Worm (Caenorhabditis elegans): ENCODE results near the gene C17H12.3.

Gene C17H12.3

ce11 chrIV:6762416-6762815, 33.0 kb downstream of the C17H12.3 start, which contains the start of gene spd-3:
Gene spd-3, plus strand, starts transcription at chrIV:6762716.
- TF ChIP-seq unc-62 (GFP tag; optimal IDR thresholded peaks at IDR 0.05), result no peak

- no peak for TF ChIP-seq unc-62 (GFP tag; optimal IDR thresholded peaks at IDR 0.05)
These were observed 37.8 kb downstream of the C17H12.3 start for ce11 chrIV:6757614-6758013.

ce11 chrIV:6757011-6757410, 38.4 kb downstream of the C17H12.3 start, which contains the start of gene usp-4:
Gene usp-4, plus strand, starts transcription at chrIV:6757311.
- no peak for TF ChIP-seq unc-62 (GFP tag; optimal IDR thresholded peaks at IDR 0.05)

DNA sequence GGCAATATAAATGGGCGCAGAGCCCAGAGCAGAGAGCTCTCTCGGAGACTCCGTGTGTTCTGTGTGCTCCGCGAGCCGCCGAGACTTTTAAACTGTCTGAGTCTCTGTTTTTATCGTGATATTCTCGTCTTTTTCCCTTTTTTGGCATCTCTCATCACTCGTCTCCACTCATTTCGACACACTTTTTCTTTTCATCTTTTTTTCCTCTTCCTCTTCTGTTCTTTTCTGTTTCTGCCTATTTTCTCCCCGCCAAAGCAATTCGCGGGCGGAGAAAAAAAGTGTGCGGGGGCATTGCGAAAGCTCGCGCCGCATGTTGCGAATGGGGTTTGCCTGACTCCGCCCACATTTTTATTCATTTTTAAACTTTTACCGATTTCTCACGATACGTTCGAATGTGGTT, 39.1 kb downstream of the C17H12.3 start:
- TF ChIP-seq unc-62 (GFP tag; optimal IDR thresholded peaks at IDR 0.05), result no peak

- no peak for TF ChIP-seq unc-62 (GFP tag; optimal IDR thresholded peaks at IDR 0.05)
These were observed 44.2 kb downstream of the C17H12.3 start for ce11 chrIV:6751213-6751612.

ce11 chrIV:6750117-6750516, 45.3 kb downstream of the C17H12.3 start:
- TF ChIP-seq unc-62 (GFP tag; optimal IDR thresholded peaks at IDR 0.05), result no peak

- no peak for TF ChIP-seq unc-62 (GFP tag; optimal IDR thresholded peaks at IDR 0.05)
These were observed 46.9 kb downstream of the C17H12.3 start, which contains the start of gene lin-45 for ce11 chrIV:6748491-6748890. Gene lin-45, minus strand, starts transcription at chrIV:6748572.

- no peak for TF ChIP-seq unc-62 (GFP tag; optimal IDR thresholded peaks at IDR 0.05)
These were observed 47.8 kb downstream of the C17H12.3 start for ce11 chrIV:6747652-6748051.

DNA sequence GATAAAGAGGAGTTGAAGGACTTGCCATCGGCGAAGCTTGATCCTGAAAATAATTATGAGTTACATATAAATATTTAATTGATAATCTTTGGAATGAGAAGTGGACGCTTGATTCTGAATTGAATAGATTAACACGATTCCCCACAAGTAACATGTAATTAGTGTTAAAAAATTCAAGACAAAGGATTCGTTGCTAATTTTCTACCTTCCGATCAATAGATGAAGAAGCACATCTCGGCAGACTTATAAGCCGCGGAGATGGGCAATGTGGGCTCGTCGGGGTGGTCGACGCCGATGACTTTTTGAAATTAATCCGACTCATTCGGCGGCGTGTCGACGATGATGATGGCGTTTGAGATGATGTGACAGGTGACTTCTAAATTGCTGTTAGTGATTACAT, 48.3 kb downstream of the C17H12.3 start:
- TF ChIP-seq unc-62 (GFP tag; optimal IDR thresholded peaks at IDR 0.05), result no peak

Measured in whole organism, dauer.